Worm (Caenorhabditis elegans): Measurements from ENCODE around the gene C29F7.2.

Gene C29F7.2

ce11 chrX:13394971-13395370 lies 20.9 kb upstream of the C29F7.2 start, which contains the start of gene irld-2:
Gene irld-2, minus strand, starts transcription at chrX:13395071.
- TF ChIP-seq ztf-11 (tag; optimal IDR thresholded peaks at IDR 0.05), result no peak
- TF ChIP-seq nhr-28 (tag; optimal IDR thresholded peaks at IDR 0.05), result no peak
- TF ChIP-seq mep-1 (tag; optimal IDR thresholded peaks at IDR 0.05), result no peak
- no peak for TF ChIP-seq snpc-4 (tag; optimal IDR thresholded peaks at IDR 0.05)
- TF ChIP-seq mls-2 (tag; optimal IDR thresholded peaks at IDR 0.05), result no peak

- TF ChIP-seq nhr-237 (tag; optimal IDR thresholded peaks at IDR 0.05), result peak; percentile 74
- TF ChIP-seq mep-1 (tag; optimal IDR thresholded peaks at IDR 0.05), result peak; percentile 65
- no peak for TF ChIP-seq blmp-1 (tag; optimal IDR thresholded peaks at IDR 0.05)
- TF ChIP-seq ces-1 (GFP tag; optimal IDR thresholded peaks at IDR 0.05), result peak; percentile 67
- no peak for TF ChIP-seq bed-3 (GFP tag; optimal IDR thresholded peaks at IDR 0.05)
- peak; percentile 50 for TF ChIP-seq lsy-2 (tag; optimal IDR thresholded peaks at IDR 0.05)
- peak; percentile 4 for TF ChIP-seq mab-5 (tag; optimal IDR thresholded peaks at IDR 0.05)
- TF ChIP-seq nhr-2 (tag; optimal IDR thresholded peaks at IDR 0.05), result peak; percentile 13
- no peak for TF ChIP-seq elt-1 (tag; optimal IDR thresholded peaks at IDR 0.05; ENCODE audit: borderline replicate concordance, insufficient read depth)
- no peak for TF ChIP-seq ham-2 (GFP tag; optimal IDR thresholded peaks at IDR 0.05)
- no peak for TF ChIP-seq tbx-8 (GFP tag; optimal IDR thresholded peaks at IDR 0.05)
- TF ChIP-seq sem-2 (GFP tag; optimal IDR thresholded peaks at IDR 0.05), result no peak
- no peak for TF ChIP-seq ceh-83 (GFP tag; optimal IDR thresholded peaks at IDR 0.05)
- no peak for TF ChIP-seq nhr-12 (tag; optimal IDR thresholded peaks at IDR 0.05)
- no peak for TF ChIP-seq ceh-39 (tag; optimal IDR thresholded peaks at IDR 0.05)
- TF ChIP-seq cnd-1 (tag; optimal IDR thresholded peaks at IDR 0.05), result no peak
- TF ChIP-seq pha-4 (tag; optimal IDR thresholded peaks at IDR 0.05), result peak; percentile 79
- no peak for TF ChIP-seq M03D4.4 (tag; optimal IDR thresholded peaks at IDR 0.05)
These were observed 19.3 kb upstream of the C29F7.2 start, which contains the start of gene F02C12.3 for ce11 chrX:13396550-13397023. Gene F02C12.3, plus strand, starts transcription at chrX:13396973.

- TF ChIP-seq nhr-28 (tag; optimal IDR thresholded peaks at IDR 0.05) (no peak), mab-5 (tag; optimal IDR thresholded peaks at IDR 0.05) (no peak), ceh-39 (tag; optimal IDR thresholded peaks at IDR 0.05) (no peak), M03D4.4 (tag; optimal IDR thresholded peaks at IDR 0.05) (no peak), hlh-1 (tag; optimal IDR thresholded peaks at IDR 0.05) (no peak), lin-32 (GFP tag; optimal IDR thresholded peaks at IDR 0.05) (no peak), ceh-83 (GFP tag; optimal IDR thresholded peaks at IDR 0.05) (no peak), cnd-1 (tag; optimal IDR thresholded peaks at IDR 0.05) (no peak), mls-2 (tag; optimal IDR thresholded peaks at IDR 0.05) (no peak), elt-3 (tag; optimal IDR thresholded peaks at IDR 0.05) (no peak), ztf-11 (tag; optimal IDR thresholded peaks at IDR 0.05) (no peak), nhr-2 (tag; optimal IDR thresholded peaks at IDR 0.05) (no peak), unc-62 (GFP tag; optimal IDR thresholded peaks at IDR 0.05) (no peak)
These were observed 16.7 kb upstream of the C29F7.2 start, which contains the start of gene F02C12.2 for ce11 chrX:13399221-13399620. Gene F02C12.2, minus strand, starts transcription at chrX:13399321.

- TF ChIP-seq sem-2 (GFP tag; optimal IDR thresholded peaks at IDR 0.05) (no peak), zip-8 (tag; optimal IDR thresholded peaks at IDR 0.05) (no peak), sptf-1 (tag; optimal IDR thresholded peaks at IDR 0.05) (no peak), lsy-2 (tag; optimal IDR thresholded peaks at IDR 0.05) (no peak), M03D4.4 (tag; optimal IDR thresholded peaks at IDR 0.05) (no peak), ztf-11 (tag; optimal IDR thresholded peaks at IDR 0.05) (no peak), pha-4 (tag; optimal IDR thresholded peaks at IDR 0.05) (peak; percentile 35)
These were observed 14.6 kb upstream of the C29F7.2 start for ce11 chrX:13401311-13401710.

- TF ChIP-seq lsy-2 (tag; optimal IDR thresholded peaks at IDR 0.05), result no peak
- no peak for TF ChIP-seq drap-1 (GFP tag; optimal IDR thresholded peaks at IDR 0.05)
- TF ChIP-seq unc-62 (GFP tag; optimal IDR thresholded peaks at IDR 0.05), result no peak
- no peak for TF ChIP-seq ces-1 (GFP tag; optimal IDR thresholded peaks at IDR 0.05)
- no peak for TF ChIP-seq flh-1 (GFP tag; optimal IDR thresholded peaks at IDR 0.05)
- TF ChIP-seq sem-2 (GFP tag; optimal IDR thresholded peaks at IDR 0.05), result no peak
- no peak for TF ChIP-seq bed-3 (GFP tag; optimal IDR thresholded peaks at IDR 0.05)
- no peak for TF ChIP-seq nhr-12 (tag; optimal IDR thresholded peaks at IDR 0.05)
- TF ChIP-seq snpc-4 (tag; optimal IDR thresholded peaks at IDR 0.05), result no peak
- no peak for TF ChIP-seq blmp-1 (tag; optimal IDR thresholded peaks at IDR 0.05)
- no peak for TF ChIP-seq unc-39 (tag; optimal IDR thresholded peaks at IDR 0.05)
- TF ChIP-seq unc-120 (tag; optimal IDR thresholded peaks at IDR 0.05; ENCODE audit: poor library complexity, severe bottlenecking), result no peak
- TF ChIP-seq nhr-2 (tag; optimal IDR thresholded peaks at IDR 0.05), result no peak
- no peak for TF ChIP-seq hlh-1 (tag; optimal IDR thresholded peaks at IDR 0.05)
- no peak for TF ChIP-seq elt-3 (tag; optimal IDR thresholded peaks at IDR 0.05)
These were observed 14.1 kb upstream of the C29F7.2 start, which contains the start of gene F02C12.1 for ce11 chrX:13401783-13402182. Gene F02C12.1, plus strand, starts transcription at chrX:13402083.
